Fruit fly (Drosophila melanogaster) S2 (cell line): ENCODE results near the gene Gr10b.

Source experiments
- CG8478 ChIP-seq: fragments of >200 bp; optimal IDR thresholded peaks from 2 replicates; lab custom pipeline; 2018
- CTCF ChIP-seq, 2 experiments: fragments of >200 bp; optimal IDR thresholded peaks; 2 replicates each; lab custom pipeline; 2018

- TF ChIP-seq CTCF (optimal IDR thresholded peaks at IDR 0.05; lab: Kevin White, UChicago) (no peak), CG8478 (no peak)
These were observed 36.6 kb upstream of the Gr10b start for dm6 chrX:11449476-11450119.
